Worm (Caenorhabditis elegans) whole organism, L3 larva: ENCODE results near the gene srt-48.

ENCODE experiments used
- R02D3.7 ChIP-seq: fragments of 150-350 bp; optimal IDR thresholded peaks from 2 replicates; lab custom pipeline; 2014; ENCODE audit warnings: missing biosample characterization, missing genetic modification characterization
- aly-2 ChIP-seq: fragments of 150-350 bp; optimal IDR thresholded peaks from 2 replicates; lab custom pipeline; 2014; ENCODE audit warnings: missing biosample characterization, missing genetic modification characterization
- ama-1 ChIP-seq: fragments of 150-350 bp; optimal IDR thresholded peaks from 2 replicates; lab custom pipeline; 2018
- ceh-16 ChIP-seq: sonication (generic microtip); optimal IDR thresholded peaks from 2 replicates; lab custom pipeline; 2017; ENCODE audit warnings: missing biosample characterization, missing genetic modification characterization
- ceh-28 ChIP-seq: fragments of 150-350 bp; optimal IDR thresholded peaks from 2 replicates; lab custom pipeline; 2014; ENCODE audit warnings: missing biosample characterization, missing genetic modification reagents, missing genetic modification characterization
- ceh-82 ChIP-seq: fragments of 150-350 bp; optimal IDR thresholded peaks from 2 replicates; lab custom pipeline; 2014; ENCODE audit warnings: missing biosample characterization, missing genetic modification characterization
- ceh-9 ChIP-seq: sonication (generic microtip); optimal IDR thresholded peaks from 2 replicates; lab custom pipeline; 2018; ENCODE audit warnings: missing biosample characterization, missing genetic modification characterization
- daf-12 ChIP-seq: fragments of 150-350 bp; optimal IDR thresholded peaks from 2 replicates; lab custom pipeline; 2014; ENCODE audit warnings: missing biosample characterization, missing genetic modification reagents, missing genetic modification characterization
- egl-27 ChIP-seq: sonication (generic microtip); optimal IDR thresholded peaks from 4 replicates; lab custom pipeline; 2017; ENCODE audit warnings: missing biosample characterization, missing genetic modification reagents, missing genetic modification characterization
- egl-5 ChIP-seq: fragments of 150-350 bp; optimal IDR thresholded peaks from 2 replicates; lab custom pipeline; 2017; ENCODE audit warnings: missing biosample characterization, missing genetic modification reagents, missing genetic modification characterization, inconsistent platforms
- elt-1 ChIP-seq: fragments of 150-350 bp; optimal IDR thresholded peaks from 2 replicates; lab custom pipeline; 2014; ENCODE audit warnings: missing biosample characterization, missing genetic modification characterization
- elt-2 ChIP-seq: sonication (generic microtip); optimal IDR thresholded peaks from 2 replicates; lab custom pipeline; 2016; ENCODE audit warnings: missing genetic modification reagents, mild to moderate bottlenecking, missing genetic modification characterization, missing compliant biosample characterization
- elt-3 ChIP-seq, 3 experiments: fragments of 150-350 bp in 1 of 3; sonication (generic microtip) in 2 of 3; optimal IDR thresholded peaks; 2 replicates in 2 of 3; 4 replicates in 1 of 3; lab custom pipeline; 2014 to 2017; ENCODE audit warnings: missing biosample characterization in 3 of 3, missing genetic modification characterization in 3 of 3
- fkh-2 ChIP-seq: fragments of 150-350 bp; optimal IDR thresholded peaks from 2 replicates; lab custom pipeline; 2014; ENCODE audit warnings: missing biosample characterization, missing genetic modification reagents, missing genetic modification characterization
- fos-1 ChIP-seq: fragments of 150-350 bp; optimal IDR thresholded peaks from 2 replicates; lab custom pipeline; 2014; ENCODE audit warnings: missing biosample characterization, missing genetic modification characterization
- hmg-11 ChIP-seq: sonication (generic microtip); optimal IDR thresholded peaks from 2 replicates; lab custom pipeline; 2016; ENCODE audit warnings: missing genetic modification characterization, missing compliant biosample characterization
- jun-1 ChIP-seq: fragments of 150-350 bp; optimal IDR thresholded peaks from 2 replicates; lab custom pipeline; 2014; ENCODE audit warnings: missing biosample characterization, missing genetic modification reagents, missing genetic modification characterization
- lin-39 ChIP-seq: fragments of 150-350 bp; optimal IDR thresholded peaks from 2 replicates; lab custom pipeline; 2018; ENCODE audit warnings: missing biosample characterization, missing genetic modification reagents, missing genetic modification characterization
- lsy-12 ChIP-seq: sonication (generic microtip); optimal IDR thresholded peaks from 2 replicates; lab custom pipeline; 2016; ENCODE audit warnings: mild to moderate bottlenecking, missing genetic modification characterization, missing compliant biosample characterization
- mdl-1 ChIP-seq: fragments of 150-350 bp; optimal IDR thresholded peaks from 2 replicates; lab custom pipeline; 2014; ENCODE audit warnings: missing biosample characterization, missing genetic modification characterization
- mml-1 ChIP-seq: fragments of 150-350 bp; sonication (generic microtip); optimal IDR thresholded peaks from 3 replicates; lab custom pipeline; 2014; ENCODE audit warnings: missing biosample characterization, missing genetic modification characterization
- nfya-1 ChIP-seq: sonication (generic microtip); optimal IDR thresholded peaks from 2 replicates; lab custom pipeline; 2017; ENCODE audit warnings: missing genetic modification characterization, mild to moderate bottlenecking, missing compliant biosample characterization, antibody characterized with exemption, moderate library complexity; ENCODE audit not compliant: insufficient read depth
- nhr-11 ChIP-seq: fragments of 150-350 bp; optimal IDR thresholded peaks from 2 replicates; lab custom pipeline; 2014; ENCODE audit warnings: missing biosample characterization, missing genetic modification characterization
- nhr-12 ChIP-seq: fragments of 150-350 bp; optimal IDR thresholded peaks from 2 replicates; lab custom pipeline; 2014; ENCODE audit warnings: missing biosample characterization, missing genetic modification characterization
- nhr-23 ChIP-seq: fragments of 150-350 bp; optimal IDR thresholded peaks from 2 replicates; lab custom pipeline; 2014; ENCODE audit warnings: missing biosample characterization, missing genetic modification reagents, missing genetic modification characterization
- nhr-237 ChIP-seq: fragments of 150-350 bp; optimal IDR thresholded peaks from 2 replicates; lab custom pipeline; 2014; ENCODE audit warnings: missing biosample characterization, missing genetic modification characterization
- nhr-25 ChIP-seq: sonication (generic microtip); optimal IDR thresholded peaks from 2 replicates; lab custom pipeline; 2017; ENCODE audit warnings: missing biosample characterization, missing genetic modification characterization
- nhr-28 ChIP-seq: fragments of 150-350 bp; optimal IDR thresholded peaks from 2 replicates; lab custom pipeline; 2014; ENCODE audit warnings: missing biosample characterization, missing genetic modification characterization
- nhr-43 ChIP-seq: sonication (generic microtip); optimal IDR thresholded peaks from 2 replicates; lab custom pipeline; 2016; ENCODE audit warnings: mild to moderate bottlenecking, missing genetic modification characterization, missing compliant biosample characterization; ENCODE audit not compliant: poor library complexity, severe bottlenecking
- nhr-67 ChIP-seq: fragments of 150-350 bp; optimal IDR thresholded peaks from 2 replicates; lab custom pipeline; 2014; ENCODE audit warnings: missing biosample characterization, missing genetic modification characterization
- nhr-76 ChIP-seq: fragments of 150-350 bp; sonication (generic microtip); optimal IDR thresholded peaks from 5 replicates; lab custom pipeline; 2014; ENCODE audit warnings: missing biosample characterization, missing genetic modification characterization
- nhr-77 ChIP-seq: fragments of 150-350 bp; optimal IDR thresholded peaks from 2 replicates; lab custom pipeline; 2014; ENCODE audit warnings: missing biosample characterization, missing genetic modification characterization
- pha-4 ChIP-seq: fragments of 150-350 bp; optimal IDR thresholded peaks from 2 replicates; lab custom pipeline; 2014; ENCODE audit warnings: missing biosample characterization, missing genetic modification reagents, missing genetic modification characterization
- pqm-1 ChIP-seq: fragments of 150-350 bp; optimal IDR thresholded peaks from 2 replicates; lab custom pipeline; 2017; ENCODE audit warnings: missing biosample characterization, missing genetic modification characterization, inconsistent platforms
- sea-2 ChIP-seq: fragments of 150-350 bp; sonication (generic microtip); optimal IDR thresholded peaks from 4 replicates; lab custom pipeline; 2014; ENCODE audit warnings: missing biosample characterization, missing genetic modification reagents, missing genetic modification characterization
- skn-1 ChIP-seq: fragments of 150-350 bp; optimal IDR thresholded peaks from 2 replicates; lab custom pipeline; 2014; ENCODE audit warnings: missing biosample characterization, missing genetic modification characterization
- tbx-2 ChIP-seq: sonication (generic microtip); optimal IDR thresholded peaks from 2 replicates; lab custom pipeline; 2016; ENCODE audit warnings: mild to moderate bottlenecking, missing genetic modification characterization, missing compliant biosample characterization
- unc-39 ChIP-seq: sonication (generic microtip); optimal IDR thresholded peaks from 4 replicates; lab custom pipeline; 2017; ENCODE audit warnings: missing biosample characterization, missing genetic modification characterization
- unc-62 ChIP-seq: fragments of 150-350 bp; sonication (generic microtip); optimal IDR thresholded peaks from 4 replicates; lab custom pipeline; 2014; ENCODE audit warnings: missing biosample characterization, missing genetic modification reagents, missing genetic modification characterization
- zag-1 ChIP-seq: fragments of 150-350 bp; optimal IDR thresholded peaks from 2 replicates; lab custom pipeline; 2014; ENCODE audit warnings: missing biosample characterization, missing genetic modification characterization
- ztf-4 ChIP-seq: fragments of 150-350 bp; optimal IDR thresholded peaks from 2 replicates; lab custom pipeline; 2014; ENCODE audit warnings: missing biosample characterization, missing genetic modification characterization

srt-48 gene

DNA sequence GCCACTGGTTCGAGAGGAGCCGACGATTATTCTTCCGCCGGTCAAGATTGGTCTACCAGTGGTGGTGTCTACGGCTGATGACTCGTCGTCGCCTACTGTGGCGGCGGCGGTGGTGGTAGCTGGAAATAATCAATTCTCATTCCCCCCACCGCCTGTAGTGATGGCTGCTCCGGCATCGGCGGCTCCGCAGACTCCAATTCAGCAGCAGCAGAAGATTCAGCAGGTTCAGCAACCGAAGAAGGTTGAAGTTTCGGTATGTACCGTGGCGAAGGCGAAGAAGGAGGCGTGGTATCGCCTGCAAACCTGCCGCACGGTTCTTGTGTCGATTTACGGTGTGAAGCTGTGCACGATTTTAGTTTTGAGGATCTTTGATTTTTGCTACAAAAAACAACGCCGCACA is 22.6 kb downstream of the srt-48 start:
- no peak for TF ChIP-seq ceh-82
- no peak for TF ChIP-seq ceh-28 (tag; lab: Kevin White, UChicago)
- TF ChIP-seq nhr-25 (tag; lab: Kevin White, UChicago), result no peak
- no peak for TF ChIP-seq tbx-2 (tag; lab: Kevin White, UChicago)
- no peak for TF ChIP-seq fos-1 (tag; lab: Kevin White, UChicago)
- TF ChIP-seq pqm-1 (tag; lab: Kevin White, UChicago), result no peak
- no peak for TF ChIP-seq nhr-77 (tag; lab: Kevin White, UChicago)
- no peak for TF ChIP-seq ceh-9 (tag; lab: Kevin White, UChicago)
- no peak for TF ChIP-seq daf-12 (tag; lab: Kevin White, UChicago)
- no peak for TF ChIP-seq jun-1 (tag; lab: Kevin White, UChicago)

DNA sequence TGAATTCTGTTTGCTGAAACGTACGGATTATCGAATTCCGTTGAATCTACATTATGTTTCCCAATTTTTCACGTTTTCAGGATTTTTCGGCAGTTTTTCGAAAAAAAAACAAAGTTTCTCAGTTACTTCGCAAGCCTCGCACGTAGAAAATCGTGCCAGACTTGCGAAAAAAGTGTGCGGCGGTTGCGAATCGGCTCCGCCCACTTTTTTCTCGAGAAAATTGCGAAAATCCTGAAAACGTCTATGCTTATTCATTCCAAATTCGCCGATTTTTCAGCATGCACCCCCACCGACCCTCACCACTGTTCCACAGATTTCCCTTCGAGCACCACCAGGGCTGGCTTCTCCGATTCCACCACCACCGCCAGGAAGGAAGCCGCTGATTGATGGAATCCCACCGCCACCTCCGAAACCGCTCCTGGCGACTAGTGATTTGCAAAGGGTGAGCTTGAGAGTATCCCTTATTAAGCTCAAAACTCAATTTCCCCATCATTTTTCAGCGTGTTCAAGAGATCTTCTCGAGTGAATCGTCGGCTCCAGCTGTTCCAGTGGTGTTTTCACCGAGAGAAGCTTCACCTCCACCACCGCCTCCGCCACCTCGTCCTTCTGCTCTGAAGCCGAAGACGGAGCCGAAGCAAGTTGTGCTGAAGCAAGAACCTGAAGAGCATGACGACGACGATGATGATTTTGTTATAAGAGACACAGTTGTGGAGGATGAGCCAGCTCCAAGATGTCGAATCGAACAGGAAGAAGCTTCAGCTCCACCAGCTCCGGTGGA is 26.4 kb downstream of the srt-48 start:
- no peak for TF ChIP-seq ceh-16 (tag; lab: Kevin White, UChicago)
- no peak for TF ChIP-seq nhr-76 (tag; lab: Kevin White, UChicago)
- no peak for TF ChIP-seq ztf-4 (tag; lab: Kevin White, UChicago)
- no peak for TF ChIP-seq lin-39
- TF ChIP-seq elt-1 (tag; lab: Kevin White, UChicago), result no peak
- TF ChIP-seq hmg-11 (tag; lab: Kevin White, UChicago), result no peak
- no peak for TF ChIP-seq ceh-9 (tag; lab: Kevin White, UChicago)
- no peak for TF ChIP-seq nhr-11 (tag; lab: Kevin White, UChicago)
- TF ChIP-seq tbx-2 (tag; lab: Kevin White, UChicago), result no peak
- TF ChIP-seq skn-1 (tag; lab: Kevin White, UChicago), result no peak
- TF ChIP-seq ceh-28 (tag; lab: Kevin White, UChicago), result no peak
- no peak for TF ChIP-seq elt-2
- no peak for TF ChIP-seq ceh-82
- TF ChIP-seq lsy-12 (tag; lab: Kevin White, UChicago), result no peak
- no peak for TF ChIP-seq nfya-1 (tag; lab: Kevin White, UChicago)
- no peak for TF ChIP-seq nhr-77 (tag; lab: Kevin White, UChicago)
- no peak for TF ChIP-seq elt-3 (tag; optimal IDR thresholded peaks at IDR 0.05; lab: Kevin White, UChicago)
- no peak for TF ChIP-seq mdl-1 (tag; lab: Kevin White, UChicago)

DNA sequence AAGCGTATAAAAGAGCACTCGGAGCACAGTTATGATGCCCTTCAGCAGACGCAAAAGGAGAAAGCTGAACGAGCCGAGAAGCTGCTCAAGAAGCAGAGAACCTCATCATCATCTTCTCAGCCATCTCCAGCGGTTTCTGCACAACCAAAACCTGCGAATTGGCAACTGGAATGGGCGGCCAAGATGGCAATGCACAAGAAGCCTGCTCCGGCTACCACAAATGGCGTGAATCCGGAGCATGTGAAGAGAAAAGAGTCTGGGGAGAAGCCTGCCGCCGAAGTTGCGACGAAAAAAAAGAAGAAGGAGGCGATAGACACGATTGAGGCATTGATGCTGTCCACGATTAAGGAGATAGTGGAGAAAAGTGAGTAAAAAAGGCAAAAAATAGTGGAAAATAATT is 27.6 kb downstream of the srt-48 start:
- TF ChIP-seq nhr-237 (tag; lab: Kevin White, UChicago), result no peak
- no peak for TF ChIP-seq tbx-2 (tag; lab: Kevin White, UChicago)
- TF ChIP-seq ceh-82, result no peak
- TF ChIP-seq pqm-1 (tag; lab: Kevin White, UChicago), result no peak
- TF ChIP-seq nhr-67 (tag; lab: Kevin White, UChicago), result no peak
- TF ChIP-seq nhr-28 (tag; lab: Kevin White, UChicago), result no peak
- TF ChIP-seq nhr-77 (tag; lab: Kevin White, UChicago), result no peak
- no peak for TF ChIP-seq nhr-43 (tag; lab: Kevin White, UChicago)
- TF ChIP-seq sea-2, result no peak
- no peak for TF ChIP-seq egl-27 (tag; lab: Kevin White, UChicago)
- no peak for TF ChIP-seq elt-2
- no peak for TF ChIP-seq elt-3 (tag; optimal IDR thresholded peaks at IDR 0.05; lab: Kevin White, UChicago)
- no peak for TF ChIP-seq egl-5 (tag; lab: Kevin White, UChicago)
- TF ChIP-seq hmg-11 (tag; lab: Kevin White, UChicago), result no peak
- TF ChIP-seq fos-1 (tag; lab: Kevin White, UChicago), result no peak

DNA sequence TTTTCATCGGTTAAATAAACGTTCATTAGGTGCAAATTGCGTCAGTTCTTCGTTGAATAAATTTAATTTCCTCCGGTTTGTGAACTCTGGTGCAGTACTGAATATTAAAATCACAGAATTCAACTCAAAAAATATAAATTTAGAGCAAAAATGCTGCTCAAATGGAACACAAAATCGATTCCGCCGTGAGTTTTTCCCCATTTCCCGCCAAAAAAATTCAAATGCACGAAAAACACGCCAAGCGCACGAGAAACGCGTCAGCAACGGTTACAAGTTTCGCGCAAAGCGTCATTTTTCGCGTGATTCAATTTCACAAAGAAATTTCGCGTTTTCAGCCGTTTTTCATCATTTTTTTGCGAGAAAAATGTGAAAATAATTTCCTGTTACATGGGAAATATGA is 29.2 kb downstream of the srt-48 start, which contains the start of gene hrpu-1:
Gene hrpu-1 (plus strand): TSS at position 140 of the 400 bp plus-strand sequence.
- TF ChIP-seq nhr-77 (tag; lab: Kevin White, UChicago) (peak; percentile 73), nhr-12 (tag; lab: Kevin White, UChicago) (no peak), mml-1 (tag; lab: Kevin White, UChicago) (no peak), lin-39 (peak; percentile 59), unc-62 (GFP tag; lab: Kevin White, UChicago) (no peak), nhr-67 (tag; lab: Kevin White, UChicago) (no peak), aly-2 (peak; percentile 46), ztf-4 (tag; lab: Kevin White, UChicago) (peak; percentile 37), elt-2 (peak; percentile 42), ceh-82 (no peak), nhr-23 (tag; lab: Kevin White, UChicago) (peak; percentile 63), fkh-2 (no peak), zag-1 (tag; lab: Kevin White, UChicago) (no peak), egl-27 (tag; lab: Kevin White, UChicago) (no peak), tbx-2 (tag; lab: Kevin White, UChicago) (peak; percentile 44), elt-3 (tag; optimal IDR thresholded peaks at IDR 0.05; lab: Kevin White, UChicago) (no peak), fos-1 (tag; lab: Kevin White, UChicago) (no peak), pha-4 (peak; percentile 87), R02D3.7 (tag; lab: Kevin White, UChicago) (peak; percentile 56), ama-1 (peak; percentile 80), ceh-28 (tag; lab: Kevin White, UChicago) (peak; percentile 51), daf-12 (tag; lab: Kevin White, UChicago) (no peak), nhr-43 (tag; lab: Kevin White, UChicago) (peak; percentile 67), ceh-16 (tag; lab: Kevin White, UChicago) (no peak), jun-1 (tag; lab: Kevin White, UChicago) (peak; percentile 79), elt-1 (tag; lab: Kevin White, UChicago) (no peak), nhr-25 (tag; lab: Kevin White, UChicago) (peak; percentile 69), nhr-76 (tag; lab: Kevin White, UChicago) (no peak), nhr-28 (tag; lab: Kevin White, UChicago) (no peak), skn-1 (tag; lab: Kevin White, UChicago) (no peak), unc-39 (tag; lab: Kevin White, UChicago) (no peak), nhr-237 (tag; lab: Kevin White, UChicago) (no peak)
